Worm (Caenorhabditis elegans): ENCODE data around the gene sri-9.
A peak's percentile ranks its signal among the peaks of the same experiment; 100 is the strongest.

DNA sequence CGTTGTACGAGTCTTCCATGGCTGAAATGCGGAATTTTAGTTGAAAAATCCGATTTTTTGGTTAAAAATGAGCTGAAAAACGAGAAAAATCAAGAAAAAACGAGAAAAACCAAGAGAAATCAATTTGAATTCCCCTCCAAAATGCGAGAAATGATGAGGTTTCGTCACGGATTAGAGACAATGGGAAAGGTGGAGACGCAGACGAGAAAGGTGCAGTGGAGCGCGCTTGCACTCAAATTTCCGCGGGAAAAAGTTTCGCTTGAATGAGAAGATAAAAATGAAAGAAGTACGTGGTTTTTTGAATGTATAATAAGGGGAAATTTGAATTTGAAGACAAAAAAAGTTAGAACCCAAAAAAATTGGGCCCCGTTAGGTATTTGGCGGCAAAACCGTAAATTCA lies 35.6 kb upstream of the sri-9 start, which contains the start of gene efl-1:
- TF ChIP-seq athp-1 (tag; optimal IDR thresholded peaks at IDR 0.05): peak; percentile 76
- no peak for TF ChIP-seq ccch-3 (GFP tag; optimal IDR thresholded peaks at IDR 0.05)
- TF ChIP-seq cebp-2 (GFP tag; IDR thresholded peaks at IDR 0.05): 0 out of 2 replicates have a peak, but pooled peaks have one; percentile 16
- TF ChIP-seq nhr-80 (tag; optimal IDR thresholded peaks at IDR 0.05): no peak
- TF ChIP-seq pha-4 (tag; optimal IDR thresholded peaks at IDR 0.05): peak; percentile 82
